Worm (Caenorhabditis elegans) whole organism, L1 larva: Measurements from ENCODE around the gene fbxa-158.

Source experiments
- efl-1 ChIP-seq, 4 experiments: fragments of 150-350 bp; optimal IDR thresholded peaks in 3 of 4; peaks in 1 of 4; 1 replicate in 1 of 4; 2 replicates in 3 of 4; lab custom pipeline; 2014; ENCODE audit warnings: missing biosample characterization in 2 of 4, missing genetic modification characterization in 2 of 4, missing genetic modification reagents in 2 of 4
- fos-1 ChIP-seq: fragments of 150-350 bp; optimal IDR thresholded peaks from 2 replicates; lab custom pipeline; 2014; ENCODE audit warnings: missing biosample characterization, missing genetic modification characterization
- lin-39 ChIP-seq: fragments of 150-350 bp; optimal IDR thresholded peaks from 2 replicates; lab custom pipeline; 2014; ENCODE audit warnings: missing biosample characterization, missing genetic modification reagents, missing genetic modification characterization
- lsy-2 ChIP-seq, 2 experiments: fragments of 150-350 bp; optimal IDR thresholded peaks; 2 replicates each; lab custom pipeline; 2014; ENCODE audit warnings: missing biosample characterization in 2 of 2, missing genetic modification characterization in 2 of 2
- nhr-11 ChIP-seq: fragments of 150-350 bp; optimal IDR thresholded peaks from 2 replicates; lab custom pipeline; 2014; ENCODE audit warnings: missing biosample characterization, missing genetic modification characterization
- nhr-28 ChIP-seq: fragments of 150-350 bp; optimal IDR thresholded peaks from 2 replicates; lab custom pipeline; 2014; ENCODE audit warnings: missing biosample characterization, missing genetic modification characterization
- nhr-76 ChIP-seq: sonication (generic microtip); optimal IDR thresholded peaks from 2 replicates; lab custom pipeline; 2017; ENCODE audit warnings: missing biosample characterization, missing genetic modification characterization
- pqm-1 ChIP-seq: sonication (generic microtip); optimal IDR thresholded peaks from 3 replicates; lab custom pipeline; 2017; ENCODE audit warnings: missing biosample characterization, missing genetic modification characterization
- rnt-1 ChIP-seq: sonication (generic microtip); optimal IDR thresholded peaks from 2 replicates; lab custom pipeline; 2016; ENCODE audit warnings: mild to moderate bottlenecking, missing genetic modification characterization, moderate library complexity, missing compliant biosample characterization
- sox-4 ChIP-seq: sonication (generic microtip); optimal IDR thresholded peaks from 2 replicates; lab custom pipeline; 2016; ENCODE audit warnings: missing genetic modification characterization, missing compliant biosample characterization
- tbx-2 ChIP-seq: sonication (generic microtip); optimal IDR thresholded peaks from 2 replicates; lab custom pipeline; 2016; ENCODE audit warnings: missing genetic modification characterization, missing compliant biosample characterization
- unc-62 ChIP-seq: fragments of 150-350 bp; optimal IDR thresholded peaks from 2 replicates; lab custom pipeline; 2014; ENCODE audit warnings: missing biosample characterization, missing genetic modification reagents, missing genetic modification characterization

DNA sequence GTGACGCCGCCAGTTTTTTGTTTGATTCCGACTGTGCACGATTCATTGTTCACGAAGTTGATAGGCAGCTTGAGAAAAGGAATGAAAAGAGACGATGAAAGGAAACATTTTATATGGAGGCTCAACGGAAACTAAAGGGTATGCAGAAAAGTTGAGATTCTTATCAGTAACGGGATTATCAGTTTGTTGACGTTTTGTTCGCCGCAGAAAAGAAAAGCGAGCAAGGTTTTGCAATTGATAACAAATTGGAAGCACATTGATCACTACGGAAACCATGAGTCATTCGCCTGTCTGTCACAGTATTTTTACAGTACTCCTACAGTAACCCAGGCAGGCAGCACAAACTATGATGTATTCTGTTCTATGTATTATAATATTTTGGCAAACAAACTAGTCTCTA lies 14.9 kb upstream of the fbxa-158 start:
- TF ChIP-seq sox-4: no peak
- no peak for TF ChIP-seq rnt-1 (tag; lab: Kevin White, UChicago)
- TF ChIP-seq pqm-1: no peak
- no peak for TF ChIP-seq tbx-2 (tag; lab: Kevin White, UChicago)
- no peak for TF ChIP-seq nhr-76 (tag; lab: Kevin White, UChicago)
- no peak for TF ChIP-seq nhr-11 (tag; lab: Kevin White, UChicago)
- TF ChIP-seq lin-39 (tag; lab: Kevin White, UChicago): no peak
- TF ChIP-seq nhr-28 (tag; lab: Kevin White, UChicago): no peak
- no peak for TF ChIP-seq lsy-2 (tag; optimal IDR thresholded peaks at IDR 0.05; lab: Kevin White, UChicago)
- no peak for TF ChIP-seq fos-1 (tag; lab: Kevin White, UChicago)
- no peak for TF ChIP-seq unc-62 (GFP tag; lab: Kevin White, UChicago)
- no peak for TF ChIP-seq efl-1 (optimal IDR thresholded peaks at IDR 0.05; lab: Kevin White, UChicago)
- TF ChIP-seq efl-1 (GFP tag; optimal IDR thresholded peaks at IDR 0.05 in 1 of 2; lab: Kevin White, UChicago): no peak
